Worm (Caenorhabditis elegans): Measurements from ENCODE around the gene srd-5.

DNA sequence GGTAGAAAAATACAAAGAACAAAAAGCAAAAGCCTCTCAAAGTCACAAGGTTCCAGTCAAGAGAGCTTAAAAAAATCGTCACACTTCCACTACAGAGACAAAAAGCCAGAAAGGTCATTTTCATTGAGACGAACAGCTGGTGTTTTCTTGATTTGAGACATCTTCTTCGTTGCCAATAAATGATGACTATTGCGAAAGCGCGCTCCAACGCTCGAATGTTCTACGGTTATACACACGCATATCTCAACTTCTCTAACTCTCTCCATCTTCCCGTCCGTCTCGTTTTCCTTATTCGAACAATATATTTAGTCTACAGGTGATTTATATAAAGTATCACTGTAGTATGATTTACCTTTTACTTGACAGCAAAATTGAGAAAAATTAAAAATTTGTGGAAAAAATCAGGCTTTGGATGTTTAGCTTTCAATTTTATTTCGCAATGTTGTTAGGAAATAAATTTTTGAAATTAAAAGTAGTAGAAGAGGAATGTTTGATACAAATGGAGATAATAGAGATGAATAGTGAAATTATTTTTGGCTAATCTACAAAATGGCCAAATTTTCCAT lies 8.9 kb downstream of the srd-5 start:
- no peak for TF ChIP-seq dao-5 (tag; optimal IDR thresholded peaks at IDR 0.05)
- no peak for TF ChIP-seq him-1 (tag; optimal IDR thresholded peaks at IDR 0.05)
